Fruit fly (Drosophila melanogaster): ENCODE data around the gene CG32669.

DNA sequence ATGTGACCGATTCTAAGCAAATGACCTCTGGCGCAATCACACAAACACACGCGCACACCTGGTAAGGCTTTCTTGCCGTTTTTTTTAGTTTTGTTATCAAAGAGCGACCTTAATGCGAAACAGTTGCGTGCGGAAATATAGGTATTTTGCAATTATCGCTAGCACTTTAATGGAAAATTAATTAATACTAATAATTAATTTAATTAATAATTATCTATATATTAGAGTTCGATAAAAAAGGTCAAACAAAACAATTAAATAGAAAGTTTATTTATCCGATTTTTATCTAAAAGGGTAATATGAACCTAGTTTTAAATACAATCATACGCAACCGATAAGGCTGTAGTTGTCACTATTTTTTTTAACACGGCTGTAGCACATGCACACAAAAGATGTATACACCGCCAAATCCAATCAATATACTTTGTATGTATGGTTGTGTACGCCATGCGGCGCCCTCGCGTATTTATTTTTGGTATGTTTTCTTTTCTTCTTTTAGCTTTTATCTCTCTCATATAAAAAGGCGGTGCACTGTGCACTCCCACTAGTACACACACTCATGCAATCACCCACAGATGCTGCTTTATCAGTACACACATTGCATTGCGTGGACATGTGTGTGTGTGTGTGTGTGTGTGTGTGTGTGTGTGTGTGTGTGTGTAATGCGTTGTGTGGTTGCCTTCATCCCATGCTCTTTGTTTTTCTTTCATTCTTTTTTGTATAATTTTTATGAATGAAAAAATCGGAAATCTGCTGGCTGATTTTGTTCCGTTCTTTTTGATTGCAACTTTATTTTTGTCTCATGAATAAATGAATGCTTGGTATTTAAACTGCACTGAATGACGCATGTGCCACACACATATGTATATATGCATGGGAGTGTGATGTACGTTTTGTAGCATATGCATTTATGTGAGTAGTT, 42.2 kb downstream of the CG32669 start:
- TF ChIP-seq CG34367 (tag; optimal IDR thresholded peaks at IDR 0.05): peak; percentile 47
- peak; percentile 38 for TF ChIP-seq EcR (GFP tag; optimal IDR thresholded peaks at IDR 0.05)
- no peak for TF ChIP-seq CG10348 (GFP tag; IDR thresholded peaks at IDR 0.05)
- no peak for TF ChIP-seq CG13204 (GFP tag; optimal IDR thresholded peaks at IDR 0.05)
- peak; percentile 78 for TF ChIP-seq CG8159 (tag; optimal IDR thresholded peaks at IDR 0.05)
